Worm (Caenorhabditis elegans) whole organism, mixed stage, embryonic: Measurements from ENCODE around the gene C09B9.4.
A peak's percentile ranks its signal among the peaks of the same experiment; 100 is the strongest.
"Not testable (repeated sequence)": the region's sequence is repeated elsewhere in the genome, so short reads cannot be mapped to it uniquely, and the experiment has no call there.

ENCODE experiments used
- M03D4.4 ChIP-seq: sonication (generic microtip); optimal IDR thresholded peaks from 2 replicates; lab custom pipeline; 2017; ENCODE audit warnings: mild to moderate bottlenecking, missing genetic modification characterization, missing compliant biosample characterization
- blmp-1 ChIP-seq: fragments of 150-350 bp; optimal IDR thresholded peaks from 2 replicates; lab custom pipeline; 2014; ENCODE audit warnings: missing biosample characterization, missing genetic modification characterization
- ceh-39 ChIP-seq: fragments of 150-350 bp; optimal IDR thresholded peaks from 2 replicates; lab custom pipeline; 2014; ENCODE audit warnings: missing biosample characterization, missing genetic modification characterization
- ceh-83 ChIP-seq: fragments of 200-800 bp; sonication (Bioruptor generic); optimal IDR thresholded peaks from 2 replicates; lab custom pipeline; 2018; ENCODE audit warnings: mild to moderate bottlenecking, missing genetic modification characterization, missing compliant biosample characterization
- cnd-1 ChIP-seq: fragments of 200-800 bp; sonication (Bioruptor generic); optimal IDR thresholded peaks from 2 replicates; lab custom pipeline; 2018; ENCODE audit warnings: mild to moderate bottlenecking, missing genetic modification characterization, missing compliant biosample characterization
- drap-1 ChIP-seq: fragments of 200-800 bp; sonication (Bioruptor generic); optimal IDR thresholded peaks from 3 replicates; lab custom pipeline; 2018; ENCODE audit warnings: mild to moderate bottlenecking, missing genetic modification characterization, missing compliant biosample characterization
- elt-1 ChIP-seq: sonication (generic microtip); optimal IDR thresholded peaks from 2 replicates; lab custom pipeline; 2017; ENCODE audit warnings: missing genetic modification characterization, mild to moderate bottlenecking, missing compliant biosample characterization, antibody characterized with exemption, moderate library complexity, borderline replicate concordance; ENCODE audit not compliant: insufficient read depth
- elt-3 ChIP-seq: fragments of 150-350 bp; optimal IDR thresholded peaks from 2 replicates; lab custom pipeline; 2014; ENCODE audit warnings: missing biosample characterization, missing genetic modification characterization
- flh-1 ChIP-seq: fragments of 200-800 bp; sonication (Bioruptor generic); optimal IDR thresholded peaks from 2 replicates; lab custom pipeline; 2018; ENCODE audit warnings: mild to moderate bottlenecking, missing genetic modification characterization, moderate library complexity, missing compliant biosample characterization
- ham-2 ChIP-seq: fragments of 200-800 bp; sonication (Bioruptor generic); optimal IDR thresholded peaks from 2 replicates; lab custom pipeline; 2018; ENCODE audit warnings: mild to moderate bottlenecking, missing genetic modification characterization, missing compliant biosample characterization
- hlh-1 ChIP-seq: fragments of 150-350 bp; optimal IDR thresholded peaks from 2 replicates; lab custom pipeline; 2014; ENCODE audit warnings: missing biosample characterization, missing genetic modification reagents, missing genetic modification characterization
- lin-13 ChIP-seq: fragments of 150-350 bp; optimal IDR thresholded peaks from 2 replicates; lab custom pipeline; 2014; ENCODE audit warnings: missing biosample characterization, missing genetic modification characterization
- lin-32 ChIP-seq: fragments of 200-800 bp; sonication (Bioruptor generic); optimal IDR thresholded peaks from 2 replicates; lab custom pipeline; 2018; ENCODE audit warnings: mild to moderate bottlenecking, missing genetic modification characterization, missing compliant biosample characterization
- lsy-2 ChIP-seq: fragments of 150-350 bp; optimal IDR thresholded peaks from 2 replicates; lab custom pipeline; 2014; ENCODE audit warnings: missing biosample characterization, missing genetic modification characterization
- mab-5 ChIP-seq: fragments of 150-350 bp; optimal IDR thresholded peaks from 2 replicates; lab custom pipeline; 2014; ENCODE audit warnings: missing biosample characterization, missing genetic modification characterization
- mep-1 ChIP-seq: fragments of 150-350 bp; optimal IDR thresholded peaks from 2 replicates; lab custom pipeline; 2017; ENCODE audit warnings: missing biosample characterization, missing genetic modification reagents, missing genetic modification characterization, inconsistent platforms
- mls-2 ChIP-seq: sonication (generic microtip); optimal IDR thresholded peaks from 2 replicates; lab custom pipeline; 2016; ENCODE audit warnings: mild to moderate bottlenecking, missing genetic modification characterization, moderate library complexity, missing compliant biosample characterization
- nhr-12 ChIP-seq: fragments of 150-350 bp; optimal IDR thresholded peaks from 2 replicates; lab custom pipeline; 2014; ENCODE audit warnings: missing biosample characterization, missing genetic modification characterization
- nhr-2 ChIP-seq: fragments of 150-350 bp; optimal IDR thresholded peaks from 2 replicates; lab custom pipeline; 2014; ENCODE audit warnings: missing biosample characterization, missing genetic modification characterization
- nhr-237 ChIP-seq: fragments of 150-350 bp; optimal IDR thresholded peaks from 2 replicates; lab custom pipeline; 2014; ENCODE audit warnings: missing biosample characterization, missing genetic modification characterization
- nhr-28 ChIP-seq: fragments of 150-350 bp; optimal IDR thresholded peaks from 2 replicates; lab custom pipeline; 2014; ENCODE audit warnings: missing biosample characterization, missing genetic modification characterization
- nhr-76 ChIP-seq: sonication (generic microtip); optimal IDR thresholded peaks from 2 replicates; lab custom pipeline; 2017; ENCODE audit warnings: missing biosample characterization, missing genetic modification characterization
- sem-2 ChIP-seq: fragments of 200-800 bp; sonication (Bioruptor generic); optimal IDR thresholded peaks from 2 replicates; lab custom pipeline; 2018; ENCODE audit warnings: mild to moderate bottlenecking, missing genetic modification characterization, missing compliant biosample characterization
- sptf-1 ChIP-seq: sonication (generic microtip); optimal IDR thresholded peaks from 2 replicates; lab custom pipeline; 2017; ENCODE audit warnings: mild to moderate bottlenecking, missing genetic modification characterization, moderate library complexity, missing compliant biosample characterization
- tbx-8 ChIP-seq: fragments of 200-800 bp; sonication (Bioruptor generic); optimal IDR thresholded peaks from 2 replicates; lab custom pipeline; 2018; ENCODE audit warnings: mild to moderate bottlenecking, missing genetic modification characterization, moderate library complexity, missing compliant biosample characterization
- unc-120 ChIP-seq: sonication (generic microtip); optimal IDR thresholded peaks from 2 replicates; lab custom pipeline; 2017; ENCODE audit warnings: missing genetic modification characterization, missing compliant biosample characterization; ENCODE audit not compliant: poor library complexity, severe bottlenecking
- unc-39 ChIP-seq: fragments of 150-350 bp; optimal IDR thresholded peaks from 2 replicates; lab custom pipeline; 2014; ENCODE audit warnings: missing biosample characterization, missing genetic modification characterization
- unc-62 ChIP-seq: fragments of 150-350 bp; optimal IDR thresholded peaks from 2 replicates; lab custom pipeline; 2014; ENCODE audit warnings: missing biosample characterization, missing genetic modification reagents, missing genetic modification characterization
- zip-8 ChIP-seq: fragments of 150-350 bp; optimal IDR thresholded peaks from 2 replicates; lab custom pipeline; 2014; ENCODE audit warnings: missing biosample characterization, missing genetic modification characterization
- ztf-11 ChIP-seq: fragments of 150-350 bp; optimal IDR thresholded peaks from 2 replicates; lab custom pipeline; 2014; ENCODE audit warnings: missing biosample characterization, missing genetic modification characterization

C09B9.4 gene

ce11 chrIV:5077918-5078317 lies 44.7 kb upstream of the C09B9.4 start:
- no peak for TF ChIP-seq blmp-1 (tag; lab: Kevin White, UChicago)
- TF ChIP-seq mep-1 (tag; lab: Kevin White, UChicago), result peak; percentile 31
- peak; percentile 21 for TF ChIP-seq unc-120
- TF ChIP-seq unc-62, result peak; percentile 4
- peak; percentile 9 for TF ChIP-seq drap-1 (GFP tag; lab: Kevin White, UChicago)
- TF ChIP-seq M03D4.4 (tag; lab: Kevin White, UChicago), result peak; percentile 43
- TF ChIP-seq hlh-1, result peak; percentile 5
- no peak for TF ChIP-seq ceh-83
- no peak for TF ChIP-seq nhr-12 (tag; lab: Kevin White, UChicago)
- no peak for TF ChIP-seq unc-39 (tag; lab: Kevin White, UChicago)
- TF ChIP-seq cnd-1 (tag; lab: Kevin White, UChicago), result peak; percentile 37
- no peak for TF ChIP-seq mab-5 (tag; lab: Kevin White, UChicago)
- no peak for TF ChIP-seq ceh-39 (tag; lab: Kevin White, UChicago)
- peak; percentile 59 for TF ChIP-seq ham-2 (GFP tag; lab: Kevin White, UChicago)
- peak; percentile 53 for TF ChIP-seq nhr-2 (tag; lab: Kevin White, UChicago)
- TF ChIP-seq ztf-11 (tag; lab: Kevin White, UChicago), result no peak
- peak; percentile 28 for TF ChIP-seq zip-8 (tag; lab: Kevin White, UChicago)
- TF ChIP-seq mls-2 (tag; lab: Kevin White, UChicago), result peak; percentile 33
- TF ChIP-seq nhr-28 (tag; lab: Kevin White, UChicago), result no peak
- no peak for TF ChIP-seq elt-3 (tag; lab: Kevin White, UChicago)

- TF ChIP-seq hlh-1 (peak; percentile 74), tbx-8 (GFP tag; lab: Kevin White, UChicago) (no peak), zip-8 (tag; lab: Kevin White, UChicago) (peak; percentile 45), flh-1 (no peak), lin-13 (tag; lab: Kevin White, UChicago) (no peak), cnd-1 (tag; lab: Kevin White, UChicago) (no peak), mls-2 (tag; lab: Kevin White, UChicago) (no peak), ceh-39 (tag; lab: Kevin White, UChicago) (peak; percentile 26), sem-2 (GFP tag; lab: Kevin White, UChicago) (no peak), sptf-1 (tag; lab: Kevin White, UChicago) (no peak), lsy-2 (tag; lab: Kevin White, UChicago) (no peak), nhr-76 (tag; lab: Kevin White, UChicago) (no peak), ceh-83 (no peak), lin-32 (GFP tag; lab: Kevin White, UChicago) (peak; percentile 36), nhr-2 (tag; lab: Kevin White, UChicago) (peak; percentile 48), mab-5 (tag; lab: Kevin White, UChicago) (no peak), unc-62 (peak; percentile 62), mep-1 (tag; lab: Kevin White, UChicago) (no peak), nhr-237 (tag; lab: Kevin White, UChicago) (no peak)
Observed at ce11 chrIV:5076607-5077006, 43.4 kb upstream of the C09B9.4 start.

- no peak for TF ChIP-seq blmp-1 (tag; lab: Kevin White, UChicago)
- TF ChIP-seq ztf-11 (tag; lab: Kevin White, UChicago), result no peak
- TF ChIP-seq nhr-2 (tag; lab: Kevin White, UChicago), result no peak
- TF ChIP-seq drap-1 (GFP tag; lab: Kevin White, UChicago), result no peak
- no peak for TF ChIP-seq flh-1
- TF ChIP-seq elt-1 (tag; lab: Kevin White, UChicago), result no peak
- TF ChIP-seq unc-62, result no peak
- no peak for TF ChIP-seq lin-13 (tag; lab: Kevin White, UChicago)
- no peak for TF ChIP-seq nhr-76 (tag; lab: Kevin White, UChicago)
- TF ChIP-seq, all 35 proteins: peak for 0
Observed at ce11 chrIV:5073836-5074235, 40.7 kb upstream of the C09B9.4 start.

- TF ChIP-seq sem-2 (GFP tag; lab: Kevin White, UChicago); unc-62; mab-5 (tag; lab: Kevin White, UChicago): not testable (repeated sequence)
- TF ChIP-seq, all 35 proteins: peak for 0; not testable (repeated sequence) for 35
Observed at ce11 chrIV:5070593-5070992, 37.4 kb upstream of the C09B9.4 start, which contains the start of gene C02B10.6. Gene C02B10.6, plus strand, starts transcription at chrIV:5070893.

ce11 chrIV:5068541-5068940 lies 35.4 kb upstream of the C09B9.4 start, which contains the start of the genes R13H9.6 and rmd-6:
Gene R13H9.6, minus strand, starts transcription at chrIV:5068641.
Gene rmd-6, plus strand, starts transcription at chrIV:5068845.
- not testable (repeated sequence) for TF ChIP-seq unc-39 (tag; lab: Kevin White, UChicago); blmp-1 (tag; lab: Kevin White, UChicago); hlh-1
